Worm (Caenorhabditis elegans): ENCODE measurements around the gene B0244.10.

ce11 chrIII:5719832-5720194 is 15.1 kb upstream of the B0244.10 start:
- TF ChIP-seq egl-27 (tag; optimal IDR thresholded peaks at IDR 0.05) (no peak), nfya-1 (tag; optimal IDR thresholded peaks at IDR 0.05; ENCODE audit: insufficient read depth) (no peak), nhr-77 (tag; optimal IDR thresholded peaks at IDR 0.05) (no peak), aly-2 (tag; optimal IDR thresholded peaks at IDR 0.05) (no peak), nhr-43 (tag; optimal IDR thresholded peaks at IDR 0.05; ENCODE audit: poor library complexity, severe bottlenecking) (no peak), egl-5 (tag; optimal IDR thresholded peaks at IDR 0.05) (no peak), ceh-16 (tag; optimal IDR thresholded peaks at IDR 0.05) (no peak), ztf-4 (tag; optimal IDR thresholded peaks at IDR 0.05) (no peak), unc-39 (tag; optimal IDR thresholded peaks at IDR 0.05) (no peak)
